Worm (Caenorhabditis elegans) whole organism, young adult: Measurements from ENCODE around the gene F52H2.5.

ENCODE experiments used
- C06A6.2 ChIP-seq: fragments of 200-800 bp; sonication (Bioruptor generic); conservative IDR thresholded peaks from 2 replicates; pipeline ENCODE4 v1.3.6; 2022; ENCODE audit warnings: missing genetic modification characterization, missing compliant biosample characterization
- D2030.7 ChIP-seq: fragments of 200-800 bp; sonication (Bioruptor generic); IDR thresholded peaks from 2 replicates; pipeline ENCODE4 v1.3.6; 2022; ENCODE audit warnings: missing genetic modification reagents, missing genetic modification characterization, missing compliant biosample characterization
- F49E8.2 ChIP-seq: sonication (generic microtip); optimal IDR thresholded peaks from 3 replicates; lab custom pipeline; 2017; ENCODE audit warnings: missing genetic modification characterization, mild to moderate bottlenecking, missing compliant biosample characterization, antibody characterized with exemption, moderate library complexity; ENCODE audit not compliant: insufficient read depth
- K11D2.4 ChIP-seq: fragments of 200-800 bp; sonication (Bioruptor generic); IDR thresholded peaks from 2 replicates; pipeline ENCODE4 v1.3.6; 2022; ENCODE audit warnings: missing genetic modification reagents, missing genetic modification characterization, missing compliant biosample characterization
- Y53G8AR.9 ChIP-seq: fragments of 200-800 bp; sonication (Bioruptor generic); conservative IDR thresholded peaks from 2 replicates; pipeline ENCODE4 v1.3.6; 2022; ENCODE audit warnings: missing genetic modification reagents, missing genetic modification characterization, missing compliant biosample characterization
- Y95B8A.8 ChIP-seq: fragments of 200-800 bp; sonication (Bioruptor generic); IDR thresholded peaks from 2 replicates; pipeline ENCODE4 v1.3.6; 2022; ENCODE audit warnings: missing genetic modification reagents, missing genetic modification characterization, missing compliant biosample characterization
- ama-1 ChIP-seq, 3 experiments: fragments of 150-350 bp in 1 of 3; sonication (generic microtip) in 2 of 3; optimal IDR thresholded peaks; 2 replicates each; lab custom pipeline; 2014 to 2018; ENCODE audit warnings: missing biosample characterization in 2 of 3, missing genetic modification characterization in 2 of 3, missing genetic modification reagents in 2 of 3
- atf-7 ChIP-seq: sonication (generic microtip); optimal IDR thresholded peaks from 2 replicates; lab custom pipeline; 2017; ENCODE audit warnings: mild to moderate bottlenecking, missing genetic modification characterization, missing compliant biosample characterization
- athp-1 ChIP-seq: sonication (generic microtip); optimal IDR thresholded peaks from 2 replicates; lab custom pipeline; 2017; ENCODE audit warnings: mild to moderate bottlenecking, missing genetic modification characterization, missing compliant biosample characterization
- attf-5 ChIP-seq: fragments of 200-800 bp; sonication (Bioruptor generic); optimal IDR thresholded peaks from 2 replicates; lab custom pipeline; 2018; ENCODE audit warnings: mild to moderate bottlenecking, missing genetic modification characterization, missing compliant biosample characterization
- attf-6 ChIP-seq: fragments of 200-800 bp; sonication (Bioruptor generic); IDR thresholded peaks from 2 replicates; pipeline ENCODE4 v1.3.6; 2022; ENCODE audit warnings: missing genetic modification reagents, missing genetic modification characterization, missing compliant biosample characterization
- cebp-1 ChIP-seq, 2 experiments: fragments of 200-800 bp in 1 of 2; sonication (Bioruptor generic) in 1 of 2; sonication (generic microtip) in 1 of 2; IDR thresholded peaks in 1 of 2; optimal IDR thresholded peaks in 1 of 2; 2 replicates each; pipeline versions ENCODE4 v1.3.6 to Lab custom; 2017 to 2022; ENCODE audit warnings: missing compliant biosample characterization in 2 of 2, missing genetic modification characterization in 2 of 2, mild to moderate bottlenecking in 1 of 2, missing genetic modification reagents in 1 of 2, moderate library complexity in 1 of 2
- ceh-27 ChIP-seq: fragments of 200-800 bp; sonication (Bioruptor generic); optimal IDR thresholded peaks from 2 replicates; lab custom pipeline; 2018; ENCODE audit warnings: mild to moderate bottlenecking, missing genetic modification characterization, moderate library complexity, missing compliant biosample characterization
- ceh-79 ChIP-seq: sonication (generic microtip); optimal IDR thresholded peaks from 2 replicates; lab custom pipeline; 2017; ENCODE audit warnings: mild to moderate bottlenecking, missing genetic modification characterization, missing compliant biosample characterization
- ceh-91 ChIP-seq: fragments of 200-800 bp; sonication (Bioruptor generic); IDR thresholded peaks from 2 replicates; pipeline ENCODE4 v1.3.6; 2022; ENCODE audit warnings: missing genetic modification reagents, missing genetic modification characterization, missing compliant biosample characterization
- chd-7 ChIP-seq: sonication (generic microtip); optimal IDR thresholded peaks from 2 replicates; lab custom pipeline; 2016; ENCODE audit warnings: mild to moderate bottlenecking, missing genetic modification characterization, moderate library complexity, missing compliant biosample characterization
- die-1 ChIP-seq: sonication (generic microtip); optimal IDR thresholded peaks from 2 replicates; lab custom pipeline; 2016; ENCODE audit warnings: missing genotype, mild to moderate bottlenecking, missing genetic modification characterization, missing compliant biosample characterization
- dox-1 ChIP-seq: fragments of 200-800 bp; sonication (Bioruptor generic); IDR thresholded peaks from 2 replicates; pipeline ENCODE4 v1.3.6; 2022; ENCODE audit warnings: missing genetic modification reagents, missing genetic modification characterization, missing compliant biosample characterization
- dpl-1 ChIP-seq: fragments of 150-350 bp; optimal IDR thresholded peaks from 2 replicates; lab custom pipeline; 2014; ENCODE audit warnings: missing biosample characterization, missing genetic modification reagents, missing genetic modification characterization
- efl-1 ChIP-seq: fragments of 150-350 bp; optimal IDR thresholded peaks from 2 replicates; lab custom pipeline; 2014; ENCODE audit warnings: missing biosample characterization, missing genetic modification reagents, missing genetic modification characterization
- egl-18 ChIP-seq: fragments of 200-800 bp; sonication (Bioruptor generic); IDR thresholded peaks from 2 replicates; pipeline ENCODE4 v1.3.6; 2022; ENCODE audit warnings: missing genetic modification reagents, missing genetic modification characterization, missing compliant biosample characterization
- gei-17 ChIP-seq: fragments of 200-800 bp; sonication (Bioruptor generic); optimal IDR thresholded peaks from 2 replicates; lab custom pipeline; 2018; ENCODE audit warnings: mild to moderate bottlenecking, missing genetic modification characterization, missing compliant biosample characterization
- hrde-1 ChIP-seq: sonication (generic microtip); optimal IDR thresholded peaks from 2 replicates; lab custom pipeline; 2016; ENCODE audit warnings: missing genetic modification characterization, mild to moderate bottlenecking, missing compliant biosample characterization, moderate library complexity, missing genotype, missing genetic modification reagents, borderline replicate concordance
- let-526 ChIP-seq: fragments of 200-800 bp; sonication (Bioruptor generic); IDR thresholded peaks from 2 replicates; pipeline ENCODE4 v1.3.6; 2022; ENCODE audit warnings: missing genetic modification reagents, missing genetic modification characterization, missing compliant biosample characterization
- let-607 ChIP-seq, 2 experiments: fragments of 200-800 bp in 1 of 2; sonication (Bioruptor generic) in 1 of 2; sonication (generic microtip) in 1 of 2; optimal IDR thresholded peaks; 2 replicates each; lab custom pipeline; 2016 to 2018; ENCODE audit warnings: mild to moderate bottlenecking in 2 of 2, missing compliant biosample characterization in 2 of 2, missing genetic modification characterization in 2 of 2, moderate library complexity in 2 of 2, missing genotype in 1 of 2
- lin-26 ChIP-seq: fragments of 200-800 bp; sonication (Bioruptor generic); IDR thresholded peaks from 2 replicates; pipeline ENCODE4 v1.3.6; 2022; ENCODE audit warnings: missing genetic modification reagents, missing genetic modification characterization, missing compliant biosample characterization
- lin-40 ChIP-seq: sonication (generic microtip); optimal IDR thresholded peaks from 2 replicates; lab custom pipeline; 2016; ENCODE audit warnings: missing genetic modification characterization, mild to moderate bottlenecking, missing compliant biosample characterization, missing genotype, missing genetic modification reagents
- madf-3 ChIP-seq: fragments of 200-800 bp; sonication (Bioruptor generic); IDR thresholded peaks from 2 replicates; pipeline ENCODE4 v1.3.6; 2022; ENCODE audit warnings: missing genetic modification reagents, missing genetic modification characterization, missing compliant biosample characterization
- mcd-1 ChIP-seq: fragments of 200-800 bp; sonication (Bioruptor generic); IDR thresholded peaks from 2 replicates; pipeline ENCODE4 v1.3.6; 2022; ENCODE audit warnings: missing genetic modification reagents, missing genetic modification characterization, missing compliant biosample characterization
- mes-4 ChIP-seq: sonication (generic microtip); optimal IDR thresholded peaks from 2 replicates; lab custom pipeline; 2016; ENCODE audit warnings: missing genotype, missing genetic modification characterization, missing compliant biosample characterization
- pbrm-1 ChIP-seq: fragments of 200-800 bp; sonication (Bioruptor generic); IDR thresholded peaks from 2 replicates; pipeline ENCODE4 v1.3.6; 2022; ENCODE audit warnings: missing genetic modification reagents, missing genetic modification characterization, missing compliant biosample characterization
- pha-4 ChIP-seq: fragments of 150-350 bp; sonication (generic microtip); optimal IDR thresholded peaks from 2 replicates; lab custom pipeline; 2014; ENCODE audit warnings: missing biosample characterization, missing genetic modification reagents, missing genetic modification characterization
- rcor-1 ChIP-seq: fragments of 200-800 bp; sonication (Bioruptor generic); IDR thresholded peaks from 2 replicates; pipeline ENCODE4 v1.3.6; 2022; ENCODE audit warnings: missing genetic modification reagents, missing genetic modification characterization, missing compliant biosample characterization
- rec-8 ChIP-seq, 2 experiments: sonication (generic microtip); optimal IDR thresholded peaks; 2 replicates each; lab custom pipeline; 2016; ENCODE audit warnings: mild to moderate bottlenecking in 2 of 2, missing genetic modification characterization in 2 of 2, missing genetic modification reagents in 2 of 2, missing genotype in 2 of 2, missing biosample characterization in 1 of 2, missing compliant biosample characterization in 1 of 2, moderate library complexity in 1 of 2
- repo-1 ChIP-seq: sonication (generic microtip); optimal IDR thresholded peaks from 2 replicates; lab custom pipeline; 2017; ENCODE audit warnings: mild to moderate bottlenecking, missing genetic modification characterization, missing compliant biosample characterization
- snpc-3.4 ChIP-seq: sonication (generic microtip); optimal IDR thresholded peaks from 2 replicates; lab custom pipeline; 2017; ENCODE audit warnings: missing genetic modification characterization, mild to moderate bottlenecking, missing compliant biosample characterization, antibody characterized with exemption, moderate library complexity, missing genotype, missing genetic modification reagents
- sptf-2 ChIP-seq: fragments of 200-800 bp; sonication (Bioruptor generic); optimal IDR thresholded peaks from 2 replicates; lab custom pipeline; 2018; ENCODE audit warnings: mild to moderate bottlenecking, missing genetic modification characterization, missing compliant biosample characterization
- xnd-1 ChIP-seq: sonication (generic microtip); optimal IDR thresholded peaks from 2 replicates; lab custom pipeline; 2016; ENCODE audit warnings: missing genotype, missing genetic modification reagents, missing genetic modification characterization, missing compliant biosample characterization
- zfh-2 ChIP-seq: fragments of 200-800 bp; sonication (Bioruptor generic); conservative IDR thresholded peaks from 2 replicates; pipeline ENCODE4 v1.3.6; 2022; ENCODE audit warnings: missing genetic modification reagents, missing genetic modification characterization, missing compliant biosample characterization
- zim-3 ChIP-seq: sonication (generic microtip); optimal IDR thresholded peaks from 2 replicates; lab custom pipeline; 2017; ENCODE audit warnings: mild to moderate bottlenecking, missing genetic modification characterization, moderate library complexity, missing compliant biosample characterization
- ztf-3 ChIP-seq: fragments of 200-800 bp; sonication (Bioruptor generic); optimal IDR thresholded peaks from 2 replicates; lab custom pipeline; 2018; ENCODE audit warnings: mild to moderate bottlenecking, missing genetic modification characterization, missing compliant biosample characterization
- ztf-6 ChIP-seq: fragments of 200-800 bp; sonication (Bioruptor generic); IDR thresholded peaks from 2 replicates; pipeline ENCODE4 v1.3.6; 2022; ENCODE audit warnings: missing genetic modification reagents, missing genetic modification characterization, missing compliant biosample characterization

F52H2.5 gene

ce11 chrX:2541003-2541521 lies 18.8 kb downstream of the F52H2.5 start, which contains the start of gene F52H2.3 (continued):
- TF ChIP-seq ztf-6 (no peak), mes-4 (no peak), let-526 (GFP tag; lab: Robert Waterston, UW) (no peak), rcor-1 (no peak), snpc-3.4 (tag; lab: Kevin White, UChicago) (no peak)

ce11 chrX:2538713-2539112 lies 21.2 kb downstream of the F52H2.5 start:
- TF ChIP-seq gei-17 (GFP tag; lab: Kevin White, UChicago) (no peak), efl-1 (GFP tag; lab: Kevin White, UChicago) (no peak), attf-6 (GFP tag; lab: Robert Waterston, UW) (no peak), Y53G8AR.9 (no peak), xnd-1 (no peak), ztf-3 (GFP tag; lab: Kevin White, UChicago) (no peak), lin-26 (GFP tag; lab: Robert Waterston, UW) (no peak)

ce11 chrX:2536246-2536772 lies 23.6 kb downstream of the F52H2.5 start:
- TF ChIP-seq C06A6.2 (GFP tag; lab: Robert Waterston, UW) (no peak), hrde-1 (no peak), repo-1 (tag; lab: Kevin White, UChicago) (no peak), dpl-1 (no peak), let-607 (tag; optimal IDR thresholded peaks at IDR 0.05; lab: Kevin White, UChicago) (no peak), K11D2.4 (GFP tag; lab: Robert Waterston, UW) (0 out of 2 replicates have a peak, but pooled peaks have one; percentile 46), snpc-3.4 (tag; lab: Kevin White, UChicago) (no peak), let-526 (GFP tag; lab: Robert Waterston, UW) (0 out of 2 replicates have a peak, but pooled peaks have one; percentile 5), cebp-1 (GFP tag; IDR thresholded peaks at IDR 0.05; lab: Robert Waterston, UW) (no peak), cebp-1 (tag; optimal IDR thresholded peaks at IDR 0.05; lab: Kevin White, UChicago) (peak; percentile 59), mcd-1 (0 out of 2 replicates have a peak, but pooled peaks have one; percentile 36), dox-1 (GFP tag; lab: Robert Waterston, UW) (0 out of 2 replicates have a peak, but pooled peaks have one; percentile 67), ceh-27 (GFP tag; lab: Kevin White, UChicago) (peak; percentile 78), rec-8 (tag; optimal IDR thresholded peaks at IDR 0.05; lab: Kevin White, UChicago) (no peak), ceh-91 (no peak), gei-17 (GFP tag; lab: Kevin White, UChicago) (peak; percentile 8), D2030.7 (GFP tag; lab: Robert Waterston, UW) (no peak), die-1 (tag; lab: Kevin White, UChicago) (peak; percentile 31), zim-3 (no peak), sptf-2 (no peak), attf-6 (GFP tag; lab: Robert Waterston, UW) (no peak), ama-1 (optimal IDR thresholded peaks at IDR 0.05; lab: Kevin White, UChicago) (no peak), ama-1 (GFP tag; optimal IDR thresholded peaks at IDR 0.05; lab: Kevin White, UChicago) (no peak), athp-1 (tag; lab: Kevin White, UChicago) (no peak), pbrm-1 (0 out of 2 replicates have a peak, but pooled peaks have one; percentile 46), chd-7 (tag; lab: Kevin White, UChicago) (peak; percentile 56), egl-18 (GFP tag; lab: Robert Waterston, UW) (0 out of 2 replicates have a peak, but pooled peaks have one; percentile 26), attf-5 (GFP tag; lab: Kevin White, UChicago) (no peak), ceh-79 (tag; lab: Kevin White, UChicago) (no peak), zfh-2 (GFP tag; lab: Robert Waterston, UW) (peak; percentile 95), ztf-3 (GFP tag; lab: Kevin White, UChicago) (no peak), atf-7 (peak; percentile 17), madf-3 (GFP tag; lab: Robert Waterston, UW) (0 out of 2 replicates have a peak, but pooled peaks have one; percentile 54), Y53G8AR.9 (no peak), pha-4 (no peak), F49E8.2 (no peak), Y95B8A.8 (GFP tag; lab: Robert Waterston, UW) (no peak), lin-40 (peak; percentile 54)
